Fruit fly (Drosophila melanogaster): Measurements from ENCODE around the gene vrs.
A peak's percentile ranks its signal among the peaks of the same experiment; 100 is the strongest.

The vrs gene

DNA sequence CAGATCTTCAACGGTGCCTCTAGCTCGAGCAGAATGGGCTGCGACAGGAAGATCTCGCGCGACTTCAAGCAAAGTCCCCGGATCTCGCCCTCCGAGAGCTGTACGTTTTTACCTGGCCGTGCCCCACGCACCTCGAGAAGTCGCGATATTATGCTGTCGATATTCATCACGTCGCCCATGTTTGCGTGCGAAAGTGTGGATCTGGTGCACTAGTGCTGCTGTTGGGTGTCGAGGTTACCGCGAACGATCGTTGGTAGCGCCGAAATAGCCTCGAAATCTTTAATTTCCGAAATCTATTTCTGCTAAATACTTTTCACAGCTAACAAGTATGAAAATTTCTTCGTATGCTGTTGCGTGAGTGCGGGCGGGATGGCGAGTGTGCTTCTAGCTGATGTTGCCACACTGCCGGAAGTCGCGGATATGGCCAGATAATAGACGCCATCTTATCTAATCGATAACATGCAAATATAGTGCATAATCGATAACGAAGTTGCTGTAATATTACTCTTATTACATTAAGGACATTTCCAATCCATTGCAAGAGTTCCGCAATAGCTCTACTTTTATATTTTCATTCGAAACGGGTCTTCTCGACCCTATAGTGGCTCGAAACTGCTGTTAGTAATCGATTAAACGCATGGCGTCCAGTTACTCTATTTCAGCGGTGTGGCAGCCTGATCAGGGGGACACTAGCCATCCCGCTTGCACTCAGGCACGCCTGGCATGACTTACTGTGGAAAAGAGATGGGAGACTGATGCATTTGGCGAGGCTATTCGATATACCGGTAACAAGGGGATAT is 21.7 kb upstream of the vrs start, which contains the start of gene Pp1-87B (continued):
- TF ChIP-seq knrl (GFP tag; IDR thresholded peaks at IDR 0.05; ENCODE audit: partially characterized antibody), result peak; percentile 43; the same call in 2 of the 3 replicates
- no peak for TF ChIP-seq usp (GFP tag; optimal IDR thresholded peaks at IDR 0.05)
- TF ChIP-seq Rfx (GFP tag; IDR thresholded peaks at IDR 0.05), result no peak
- peak; percentile 25; the same call in 1 of the 2 replicates for TF ChIP-seq amos (GFP tag; IDR thresholded peaks at IDR 0.05; ENCODE audit: partially characterized antibody)
- no peak for TF ChIP-seq D19B (GFP tag; optimal IDR thresholded peaks at IDR 0.05)
- TF ChIP-seq scrt (GFP tag; optimal IDR thresholded peaks at IDR 0.05), result no peak
- TF ChIP-seq CG1603 (tag; optimal IDR thresholded peaks at IDR 0.05), result peak; percentile 19
- peak; percentile 8 for TF ChIP-seq CG4424 (GFP tag; optimal IDR thresholded peaks at IDR 0.05)
- no peak for TF ChIP-seq Mes4 (GFP tag; optimal IDR thresholded peaks at IDR 0.05)
- peak; percentile 66 for TF ChIP-seq Dref (GFP tag; IDR thresholded peaks at IDR 0.05)
- no peak for TF ChIP-seq CG13624 (GFP tag; optimal IDR thresholded peaks at IDR 0.05)
- no peak for TF ChIP-seq CG4360 (GFP tag; IDR thresholded peaks at IDR 0.05)
- peak; percentile 26 for TF ChIP-seq shn (GFP tag; optimal IDR thresholded peaks at IDR 0.05)
- no peak for TF ChIP-seq ase (GFP tag; IDR thresholded peaks at IDR 0.05)
- no peak for TF ChIP-seq slp2 (GFP tag; optimal IDR thresholded peaks at IDR 0.05)
- TF ChIP-seq Dek (tag; optimal IDR thresholded peaks at IDR 0.05), result no peak
- no peak for TF ChIP-seq Atf6 (GFP tag; IDR thresholded peaks at IDR 0.05)
- TF ChIP-seq Meics (GFP tag; optimal IDR thresholded peaks at IDR 0.05), result peak; percentile 56
- TF ChIP-seq toy (GFP tag; IDR thresholded peaks at IDR 0.05), result no peak
- peak; percentile 14 for TF ChIP-seq Fer1 (GFP tag; optimal IDR thresholded peaks at IDR 0.05)
- TF ChIP-seq CG9727 (GFP tag; optimal IDR thresholded peaks at IDR 0.05), result peak; percentile 39
- TF ChIP-seq MTF-1 (GFP tag; optimal IDR thresholded peaks at IDR 0.05; ENCODE audit: borderline replicate concordance), result no peak
- TF ChIP-seq Drgx (GFP tag; IDR thresholded peaks at IDR 0.05), result no peak
- TF ChIP-seq CG18764 (GFP tag; optimal IDR thresholded peaks at IDR 0.05), result no peak
- peak; percentile 85 for TF ChIP-seq Lhr (GFP tag; optimal IDR thresholded peaks at IDR 0.05)
- peak; percentile 25; the same call in 1 of the 2 replicates for TF ChIP-seq inv (GFP tag; IDR thresholded peaks at IDR 0.05; ENCODE audit: partially characterized antibody)
- TF ChIP-seq CG13123 (GFP tag; optimal IDR thresholded peaks at IDR 0.05), result no peak
- no peak for TF ChIP-seq otp (GFP tag; IDR thresholded peaks at IDR 0.05)
- TF ChIP-seq mam (GFP tag; optimal IDR thresholded peaks at IDR 0.05), result no peak
- TF ChIP-seq bowl (GFP tag; IDR thresholded peaks at IDR 0.05), result no peak
- TF ChIP-seq MESR4 (GFP tag; optimal IDR thresholded peaks at IDR 0.05), result peak; percentile 98
- no peak for TF ChIP-seq CG17829 (tag; optimal IDR thresholded peaks at IDR 0.05)
- TF ChIP-seq tna (GFP tag; IDR thresholded peaks at IDR 0.05; ENCODE audit: partially characterized antibody), result no peak; the same call in 1 of the 2 replicates
- TF ChIP-seq HLHmδ (GFP tag; optimal IDR thresholded peaks at IDR 0.05), result peak; percentile 61
- TF ChIP-seq HLH54F (GFP tag; optimal IDR thresholded peaks at IDR 0.05), result no peak

DNA sequence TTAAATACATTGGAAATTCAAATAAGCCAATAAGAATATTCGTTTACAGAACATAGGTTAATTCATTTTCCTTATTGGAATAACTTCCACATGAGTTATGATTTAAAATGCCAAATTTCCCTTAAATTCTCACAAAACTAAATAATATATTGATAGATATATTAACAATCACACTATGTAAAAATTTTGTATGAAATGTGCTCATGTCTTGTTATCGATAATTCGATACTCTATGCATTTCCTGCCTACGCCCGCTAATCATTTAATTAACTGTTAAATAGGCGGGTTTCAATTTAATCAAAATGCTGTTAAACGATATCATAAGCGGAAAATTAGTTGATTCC is 21.2 kb upstream of the vrs start, which contains the start of gene NANS:
TSS of gene NANS (plus strand) at position 269 of the 344 bp plus-strand sequence.
- TF ChIP-seq E2f2 (GFP tag; IDR thresholded peaks at IDR 0.05) (peak; percentile 57), her (GFP tag; optimal IDR thresholded peaks at IDR 0.05) (no peak), CG4404 (GFP tag; IDR thresholded peaks at IDR 0.05) (no peak), CG6765 (GFP tag; optimal IDR thresholded peaks at IDR 0.05) (peak; percentile 3), Dref (GFP tag; IDR thresholded peaks at IDR 0.05) (no peak), CG10959 (GFP tag; IDR thresholded peaks at IDR 0.05) (no peak), Sry-β (GFP tag; optimal IDR thresholded peaks at IDR 0.05) (no peak), cg (GFP tag; optimal IDR thresholded peaks at IDR 0.05) (no peak), CG13296 (GFP tag; optimal IDR thresholded peaks at IDR 0.05) (peak; percentile 5), stwl (tag; optimal IDR thresholded peaks at IDR 0.05) (peak; percentile 6), CG17385 (GFP tag; optimal IDR thresholded peaks at IDR 0.05) (peak; percentile 21), CG34224 (GFP tag; IDR thresholded peaks at IDR 0.05; ENCODE audit: partially characterized antibody) (peak; percentile 65), tna (GFP tag; IDR thresholded peaks at IDR 0.05; ENCODE audit: partially characterized antibody) (0 out of 2 replicates have a peak, but pooled peaks have one; percentile 31), inv (GFP tag; IDR thresholded peaks at IDR 0.05; ENCODE audit: partially characterized antibody) (0 out of 2 replicates have a peak, but pooled peaks have one; percentile 4), CG6175 (GFP tag; IDR thresholded peaks at IDR 0.05) (no peak), Pdp1 (GFP tag; optimal IDR thresholded peaks at IDR 0.05) (no peak), CG13287 (GFP tag; IDR thresholded peaks at IDR 0.05; ENCODE audit: partially characterized antibody) (peak; percentile 18; the same call in 1 of the 2 replicates), lbe (GFP tag; optimal IDR thresholded peaks at IDR 0.05) (peak; percentile 17)
